4 worm cellular contexts compared by ENCODE assay signal in the genomic region with DNA sequence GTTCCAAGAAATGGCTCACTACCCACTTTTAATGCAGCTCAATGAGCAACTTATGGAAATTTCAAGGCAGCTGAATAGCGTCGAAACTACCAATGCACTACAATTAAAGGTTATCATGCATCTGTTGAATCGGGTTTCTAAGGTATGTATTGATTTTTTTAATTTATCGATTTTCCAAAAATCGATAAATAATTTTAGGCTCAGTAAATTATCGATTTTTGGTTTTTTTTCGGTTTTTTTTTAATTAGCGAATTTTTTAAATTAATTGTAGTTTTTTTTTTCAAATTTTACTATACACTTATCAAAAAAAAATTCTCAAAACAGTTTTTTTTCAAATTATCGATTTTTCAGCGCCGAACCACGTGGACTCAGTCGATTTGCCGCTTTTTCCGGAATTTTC.
TF ChIP-seq lines count a peak whose summit lies in the region.

No protein-coding gene starts in this region.

TF ChIP-seq in whole organism, L1 larva, 84 proteins besides CTCF, POLR2A, EP300 and RAD21:
- peak; percentile 33 for TF ChIP-seq nhr-85 (tag; lab: Kevin White, UChicago)
- no peak for TF ChIP-seq tlp-1 (tag; optimal IDR thresholded peaks at IDR 0.05; lab: Kevin White, UChicago)

TF ChIP-seq in whole organism, L3 larva, 47 proteins besides CTCF, POLR2A, EP300 and RAD21:
- peak; percentile 93 for TF ChIP-seq ceh-28 (tag; optimal IDR thresholded peaks at IDR 0.05; lab: Kevin White, UChicago)
- no peak for TF ChIP-seq ztf-11 (tag; optimal IDR thresholded peaks at IDR 0.05; lab: Kevin White, UChicago)
TF ChIP-seq in whole organism, L3 larva: peak in this region for 1.

TF ChIP-seq in whole organism, L4 larva, 104 proteins besides CTCF, POLR2A, EP300 and RAD21:
- TF ChIP-seq ceh-28 (tag; optimal IDR thresholded peaks at IDR 0.05; lab: Kevin White, UChicago) = peak; percentile 92
- TF ChIP-seq nhr-25 (tag; optimal IDR thresholded peaks at IDR 0.05; lab: Kevin White, UChicago; ENCODE audit: borderline replicate concordance, insufficient read depth) = no peak

TF ChIP-seq in whole organism, midembryonic, 9 proteins besides CTCF, POLR2A, EP300 and RAD21:
- TF ChIP-seq med-1 (GFP tag; optimal IDR thresholded peaks at IDR 0.05; lab: Kevin White, UChicago; ENCODE audit: insufficient read depth) (no peak), T22C8.4 (GFP tag; IDR thresholded peaks at IDR 0.05; lab: Robert Waterston, UW) (peak; percentile 68)
